Worm (Caenorhabditis elegans) whole organism, late embryonic: ENCODE measurements around the gene F59A7.11.

Experiments
- C08G9.2 ChIP-seq: sonication (generic microtip); optimal IDR thresholded peaks from 2 replicates; lab custom pipeline; 2016; ENCODE audit warnings: mild to moderate bottlenecking, missing genetic modification characterization, moderate library complexity, missing compliant biosample characterization
- C38D4.7 ChIP-seq: fragments of 200-800 bp; sonication (Bioruptor generic); optimal IDR thresholded peaks from 2 replicates; lab custom pipeline; 2018; ENCODE audit warnings: mild to moderate bottlenecking, missing genetic modification characterization, moderate library complexity, missing compliant biosample characterization
- K09A11.1 ChIP-seq: sonication (generic microtip); optimal IDR thresholded peaks from 2 replicates; lab custom pipeline; 2017; ENCODE audit warnings: antibody characterized with exemption, mild to moderate bottlenecking, missing genetic modification characterization, missing compliant biosample characterization; ENCODE audit not compliant: insufficient read depth
- T23F11.4 ChIP-seq: fragments of 200-800 bp; sonication (Bioruptor generic); optimal IDR thresholded peaks from 2 replicates; lab custom pipeline; 2018; ENCODE audit warnings: mild to moderate bottlenecking, missing genetic modification characterization, missing compliant biosample characterization
- Y22D7AL.16 ChIP-seq: sonication (generic microtip); optimal IDR thresholded peaks from 2 replicates; lab custom pipeline; 2016; ENCODE audit warnings: missing genetic modification characterization, missing compliant biosample characterization
- ahr-1 ChIP-seq: sonication (generic microtip); optimal IDR thresholded peaks from 2 replicates; lab custom pipeline; 2016; ENCODE audit warnings: missing genetic modification characterization, missing compliant biosample characterization
- ama-1 ChIP-seq: fragments of 150-350 bp; optimal IDR thresholded peaks from 2 replicates; lab custom pipeline; 2014
- ceh-14 ChIP-seq: sonication (generic microtip); optimal IDR thresholded peaks from 2 replicates; lab custom pipeline; 2016; ENCODE audit warnings: missing genotype, missing genetic modification characterization, missing compliant biosample characterization
- ceh-18 ChIP-seq: sonication (generic microtip); optimal IDR thresholded peaks from 2 replicates; lab custom pipeline; 2016; ENCODE audit warnings: missing genetic modification characterization, missing compliant biosample characterization
- ceh-19 ChIP-seq: fragments of 200-800 bp; sonication (Bioruptor generic); optimal IDR thresholded peaks from 2 replicates; lab custom pipeline; 2018; ENCODE audit warnings: mild to moderate bottlenecking, missing genetic modification characterization, missing compliant biosample characterization
- ceh-2 ChIP-seq: sonication (generic microtip); optimal IDR thresholded peaks from 2 replicates; lab custom pipeline; 2016; ENCODE audit warnings: missing genotype, missing genetic modification characterization, missing compliant biosample characterization
- ceh-22 ChIP-seq: sonication (generic microtip); optimal IDR thresholded peaks from 2 replicates; lab custom pipeline; 2017; ENCODE audit warnings: missing biosample characterization, missing genetic modification characterization
- ceh-30 ChIP-seq: fragments of 150-350 bp; optimal IDR thresholded peaks from 2 replicates; lab custom pipeline; 2014; ENCODE audit warnings: missing biosample characterization, missing genetic modification characterization
- ceh-48 ChIP-seq: sonication (generic microtip); optimal IDR thresholded peaks from 2 replicates; lab custom pipeline; 2016; ENCODE audit warnings: missing genetic modification characterization, inconsistent platforms, missing compliant biosample characterization
- dmd-4 ChIP-seq: sonication (generic microtip); optimal IDR thresholded peaks from 2 replicates; lab custom pipeline; 2016; ENCODE audit warnings: borderline replicate concordance, missing genetic modification characterization, missing compliant biosample characterization
- dve-1 ChIP-seq: sonication (generic microtip); optimal IDR thresholded peaks from 2 replicates; lab custom pipeline; 2017; ENCODE audit warnings: antibody characterized with exemption, mild to moderate bottlenecking, missing genetic modification characterization, missing compliant biosample characterization
- elt-2 ChIP-seq: sonication (generic microtip); optimal IDR thresholded peaks from 2 replicates; lab custom pipeline; 2016; ENCODE audit warnings: missing genetic modification reagents, missing genetic modification characterization, missing compliant biosample characterization
- elt-4 ChIP-seq: sonication (generic microtip); optimal IDR thresholded peaks from 2 replicates; lab custom pipeline; 2016; ENCODE audit warnings: missing genetic modification characterization, missing compliant biosample characterization
- eyg-1 ChIP-seq: sonication (generic microtip); optimal IDR thresholded peaks from 2 replicates; lab custom pipeline; 2016; ENCODE audit warnings: missing genotype, missing genetic modification characterization, missing compliant biosample characterization
- fax-1 ChIP-seq: sonication (generic microtip); optimal IDR thresholded peaks from 2 replicates; lab custom pipeline; 2016; ENCODE audit warnings: missing genotype, missing genetic modification characterization, missing compliant biosample characterization
- fkh-10 ChIP-seq: fragments of 150-350 bp; optimal IDR thresholded peaks from 2 replicates; lab custom pipeline; 2014; ENCODE audit warnings: missing biosample characterization, missing genetic modification reagents, missing genetic modification characterization
- gmeb-2 ChIP-seq: sonication (generic microtip); optimal IDR thresholded peaks from 2 replicates; lab custom pipeline; 2016; ENCODE audit warnings: missing genetic modification characterization, inconsistent platforms, missing compliant biosample characterization
- hlh-13 ChIP-seq: fragments of 200-800 bp; sonication (Bioruptor generic); optimal IDR thresholded peaks from 2 replicates; lab custom pipeline; 2018; ENCODE audit warnings: mild to moderate bottlenecking, missing genetic modification characterization, missing compliant biosample characterization
- hlh-6 ChIP-seq: sonication (generic microtip); optimal IDR thresholded peaks from 2 replicates; lab custom pipeline; 2016; ENCODE audit warnings: missing genotype, missing genetic modification characterization, missing compliant biosample characterization
- lin-11 ChIP-seq: fragments of 200-800 bp; sonication (Bioruptor generic); optimal IDR thresholded peaks from 2 replicates; lab custom pipeline; 2018; ENCODE audit warnings: mild to moderate bottlenecking, missing genetic modification characterization, missing compliant biosample characterization
- npax-4 ChIP-seq: sonication (generic microtip); optimal IDR thresholded peaks from 2 replicates; lab custom pipeline; 2016; ENCODE audit warnings: missing genetic modification characterization, missing compliant biosample characterization
- pqm-1 ChIP-seq: sonication (generic microtip); optimal IDR thresholded peaks from 2 replicates; lab custom pipeline; 2016; ENCODE audit warnings: missing genetic modification characterization, missing compliant biosample characterization
- ref-2 ChIP-seq: sonication (generic microtip); optimal IDR thresholded peaks from 2 replicates; lab custom pipeline; 2016; ENCODE audit warnings: missing genetic modification characterization, missing compliant biosample characterization
- sdc-2 ChIP-seq: sonication (generic microtip); optimal IDR thresholded peaks from 2 replicates; lab custom pipeline; 2016; ENCODE audit warnings: missing genotype, missing genetic modification characterization, missing compliant biosample characterization
- sox-4 ChIP-seq: sonication (generic microtip); optimal IDR thresholded peaks from 2 replicates; lab custom pipeline; 2017; ENCODE audit warnings: mild to moderate bottlenecking, missing genetic modification characterization, inconsistent platforms, missing compliant biosample characterization
- unc-3 ChIP-seq, 2 experiments: fragments of 200-800 bp in 1 of 2; sonication (Bioruptor generic) in 1 of 2; sonication (generic microtip) in 1 of 2; conservative IDR thresholded peaks in 1 of 2; optimal IDR thresholded peaks in 1 of 2; 2 replicates each; pipeline versions ENCODE4 v1.3.6 to Lab custom; 2016 to 2022; ENCODE audit warnings: missing compliant biosample characterization in 2 of 2, missing genetic modification characterization in 2 of 2, missing genetic modification reagents in 1 of 2
- zip-5 ChIP-seq: sonication (generic microtip); optimal IDR thresholded peaks from 2 replicates; lab custom pipeline; 2016; ENCODE audit warnings: missing genetic modification characterization, missing compliant biosample characterization

Gene F59A7.11

ce11 chrV:2004229-2004628, 9.5 kb downstream of the F59A7.11 start, which contains the start of gene clec-206:
Gene clec-206 (minus strand): TSS chrV:2004329.
- no peak for TF ChIP-seq eyg-1 (tag; lab: Kevin White, UChicago)
- no peak for TF ChIP-seq ceh-2 (tag; lab: Kevin White, UChicago)
- no peak for TF ChIP-seq T23F11.4 (GFP tag; lab: Kevin White, UChicago)

- no peak for TF ChIP-seq sdc-2 (tag; lab: Kevin White, UChicago)
- TF ChIP-seq fax-1: no peak
- TF ChIP-seq fkh-10 (GFP tag; lab: Kevin White, UChicago): no peak
- TF ChIP-seq ceh-18: no peak
- TF ChIP-seq dmd-4 (tag; lab: Kevin White, UChicago): no peak
- TF ChIP-seq unc-3 (GFP tag; conservative IDR thresholded peaks at IDR 0.05; lab: Robert Waterston, UW): no peak
- TF ChIP-seq unc-3 (tag; optimal IDR thresholded peaks at IDR 0.05; lab: Kevin White, UChicago): no peak
- TF ChIP-seq elt-4 (tag; lab: Kevin White, UChicago): no peak
- TF ChIP-seq pqm-1 (tag; lab: Kevin White, UChicago): no peak
- TF ChIP-seq ref-2 (tag; lab: Kevin White, UChicago): no peak
- no peak for TF ChIP-seq zip-5 (tag; lab: Kevin White, UChicago)
- TF ChIP-seq sox-4 (tag; lab: Kevin White, UChicago): no peak
- TF ChIP-seq ahr-1 (tag; lab: Kevin White, UChicago): no peak
- TF ChIP-seq ceh-30: no peak
Observed at ce11 chrV:1999531-2000094, 14.1 kb downstream of the F59A7.11 start, which contains the start of gene alh-5. Gene alh-5 (minus strand): TSS chrV:1999581.

- TF ChIP-seq ceh-14 (tag; lab: Kevin White, UChicago) (no peak), elt-2 (tag; lab: Kevin White, UChicago) (peak; percentile 69)
Observed at ce11 chrV:1998358-1998757, 15.4 kb downstream of the F59A7.11 start.

- TF ChIP-seq hlh-6 (tag; lab: Kevin White, UChicago) (no peak), ceh-22 (tag; lab: Kevin White, UChicago) (peak; percentile 47)
Observed at ce11 chrV:1992515-1992968, 21.2 kb downstream of the F59A7.11 start, which contains the start of gene tnt-4. Gene tnt-4 (minus strand): TSS chrV:1992918.

ce11 chrV:1991381-1991780, 22.3 kb downstream of the F59A7.11 start:
- TF ChIP-seq gmeb-2 (no peak), ceh-14 (tag; lab: Kevin White, UChicago) (no peak), ceh-19 (GFP tag; lab: Kevin White, UChicago) (no peak), ceh-48 (no peak), C38D4.7 (no peak), Y22D7AL.16 (tag; lab: Kevin White, UChicago) (no peak), hlh-13 (no peak), zip-5 (tag; lab: Kevin White, UChicago) (no peak), npax-4 (tag; lab: Kevin White, UChicago) (no peak), elt-2 (tag; lab: Kevin White, UChicago) (no peak), lin-11 (no peak), ceh-22 (tag; lab: Kevin White, UChicago) (no peak), fax-1 (no peak), eyg-1 (tag; lab: Kevin White, UChicago) (no peak)

- TF ChIP-seq gmeb-2 (no peak), K09A11.1 (tag; lab: Kevin White, UChicago) (no peak), C08G9.2 (tag; lab: Kevin White, UChicago) (no peak), T23F11.4 (GFP tag; lab: Kevin White, UChicago) (no peak), ama-1 (lab: Kevin White, UChicago) (no peak), C38D4.7 (no peak), dve-1 (tag; lab: Kevin White, UChicago) (no peak)
Observed at ce11 chrV:1989220-1989619, 24.5 kb downstream of the F59A7.11 start.
